Worm (Caenorhabditis elegans) whole organism, young adult: Measurements from ENCODE around the gene T16G12.8.

Experiments used
- F39B2.1 ChIP-seq: fragments of 200-800 bp; sonication (Bioruptor generic); IDR thresholded peaks from 2 replicates; pipeline ENCODE4 v1.3.6; 2022; ENCODE audit warnings: missing genetic modification reagents, missing genetic modification characterization, missing compliant biosample characterization
- attf-5 ChIP-seq: fragments of 200-800 bp; sonication (Bioruptor generic); optimal IDR thresholded peaks from 2 replicates; lab custom pipeline; 2018; ENCODE audit warnings: mild to moderate bottlenecking, missing genetic modification characterization, missing compliant biosample characterization
- ceh-27 ChIP-seq: fragments of 200-800 bp; sonication (Bioruptor generic); optimal IDR thresholded peaks from 2 replicates; lab custom pipeline; 2018; ENCODE audit warnings: mild to moderate bottlenecking, missing genetic modification characterization, moderate library complexity, missing compliant biosample characterization
- mxl-1 ChIP-seq: sonication (generic microtip); optimal IDR thresholded peaks from 2 replicates; lab custom pipeline; 2016; ENCODE audit warnings: missing genetic modification characterization, missing compliant biosample characterization
- nfya-1 ChIP-seq: sonication (generic microtip); optimal IDR thresholded peaks from 2 replicates; lab custom pipeline; 2017; ENCODE audit warnings: antibody characterized with exemption, missing compliant biosample characterization, missing genetic modification characterization, borderline replicate concordance; ENCODE audit not compliant: insufficient read depth
- ztf-25 ChIP-seq: fragments of 200-800 bp; sonication (Bioruptor generic); IDR thresholded peaks from 2 replicates; pipeline ENCODE4 v1.3.6; 2022; ENCODE audit warnings: missing genetic modification reagents, missing genetic modification characterization, missing compliant biosample characterization
- ztf-3 ChIP-seq: fragments of 200-800 bp; sonication (Bioruptor generic); optimal IDR thresholded peaks from 2 replicates; lab custom pipeline; 2018; ENCODE audit warnings: mild to moderate bottlenecking, missing genetic modification characterization, missing compliant biosample characterization
- ztf-6 ChIP-seq: fragments of 200-800 bp; sonication (Bioruptor generic); IDR thresholded peaks from 2 replicates; pipeline ENCODE4 v1.3.6; 2022; ENCODE audit warnings: missing genetic modification reagents, missing genetic modification characterization, missing compliant biosample characterization

ce11 chrIII:10037150-10037549 is 22.0 kb upstream of the T16G12.8 start, which contains the start of gene M04D8.7:
- TF ChIP-seq attf-5 (GFP tag; lab: Kevin White, UChicago) (no peak), ztf-6 (GFP tag; lab: Robert Waterston, UW) (no peak), ztf-25 (GFP tag; lab: Robert Waterston, UW) (no peak), ceh-27 (GFP tag; lab: Kevin White, UChicago) (no peak), nfya-1 (no peak), ztf-3 (GFP tag; lab: Kevin White, UChicago) (no peak), mxl-1 (no peak), F39B2.1 (no peak)
